Worm (Caenorhabditis elegans) whole organism, dauer: ENCODE data around the gene lgc-41.

Source experiments
- unc-62 ChIP-seq: sonication (generic microtip); optimal IDR thresholded peaks from 2 replicates; lab custom pipeline; 2017; ENCODE audit warnings: missing biosample characterization, missing genetic modification reagents, missing genetic modification characterization

Gene lgc-41

DNA sequence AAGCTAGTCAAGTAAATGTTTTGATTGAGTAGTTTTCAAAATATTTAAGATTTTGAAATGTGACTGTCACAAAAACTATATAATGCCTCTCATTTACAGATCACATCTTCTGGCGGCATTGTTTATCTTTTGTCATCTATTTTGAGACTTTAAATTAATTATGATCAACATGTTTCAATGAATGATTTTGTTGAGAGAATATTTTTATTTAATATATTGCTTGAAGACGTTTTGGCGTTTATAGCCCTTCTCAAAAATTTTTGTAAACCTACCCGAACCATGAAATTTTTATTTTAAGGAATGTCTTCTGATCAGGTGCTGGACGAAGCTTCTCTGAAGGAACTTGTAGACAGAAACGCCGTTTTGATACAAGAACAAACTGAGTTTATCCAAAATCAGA, 9.4 kb upstream of the lgc-41 start, which contains the start of gene C39B10.4:
Gene C39B10.4, plus strand, starts transcription at position 301 of the 400 bp plus-strand sequence.
- no peak for TF ChIP-seq unc-62 (GFP tag; lab: Kevin White, UChicago)

DNA sequence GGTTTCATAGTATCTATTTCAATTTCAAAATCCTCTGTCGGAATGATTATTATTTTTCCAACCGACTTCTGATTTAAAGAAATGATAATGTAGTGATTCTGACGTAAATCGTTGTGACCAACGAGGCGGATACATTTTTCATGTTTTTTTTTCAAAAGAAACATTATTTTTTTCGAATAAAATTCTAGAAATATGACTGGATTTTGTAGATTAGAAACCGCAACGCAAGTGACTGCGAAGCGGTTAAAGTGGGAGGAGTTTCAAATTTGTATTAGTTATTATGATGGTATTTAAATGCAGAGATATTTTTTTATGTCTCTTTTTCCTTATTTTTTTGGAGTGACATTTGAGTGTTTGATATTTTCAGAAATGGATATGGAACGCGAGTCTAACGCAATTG, 7.1 kb upstream of the lgc-41 start, which contains the start of gene C39B10.5:
Gene C39B10.5, plus strand, starts transcription at position 362 of the 400 bp plus-strand sequence.
- no peak for TF ChIP-seq unc-62 (GFP tag; lab: Kevin White, UChicago)

DNA sequence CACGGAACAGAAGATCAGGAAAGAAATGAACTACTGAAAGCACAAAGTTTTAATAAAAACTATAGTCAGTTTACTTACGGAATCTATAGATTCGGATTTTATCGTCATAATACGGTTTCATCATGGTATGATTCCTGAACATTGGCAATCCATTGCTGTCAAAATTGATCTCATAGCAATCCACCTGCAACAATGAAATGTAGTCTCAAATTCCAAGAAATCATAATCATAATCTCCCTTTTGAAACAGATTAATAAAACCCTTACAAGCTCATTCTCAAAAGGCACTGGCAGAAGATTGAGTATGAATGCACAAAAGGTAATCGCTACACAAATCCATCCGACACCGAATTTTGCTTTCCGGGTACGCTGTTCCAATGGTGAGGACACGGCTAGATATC, 8.3 kb downstream of the lgc-41 start:
- TF ChIP-seq unc-62 (GFP tag; lab: Kevin White, UChicago) = no peak

DNA sequence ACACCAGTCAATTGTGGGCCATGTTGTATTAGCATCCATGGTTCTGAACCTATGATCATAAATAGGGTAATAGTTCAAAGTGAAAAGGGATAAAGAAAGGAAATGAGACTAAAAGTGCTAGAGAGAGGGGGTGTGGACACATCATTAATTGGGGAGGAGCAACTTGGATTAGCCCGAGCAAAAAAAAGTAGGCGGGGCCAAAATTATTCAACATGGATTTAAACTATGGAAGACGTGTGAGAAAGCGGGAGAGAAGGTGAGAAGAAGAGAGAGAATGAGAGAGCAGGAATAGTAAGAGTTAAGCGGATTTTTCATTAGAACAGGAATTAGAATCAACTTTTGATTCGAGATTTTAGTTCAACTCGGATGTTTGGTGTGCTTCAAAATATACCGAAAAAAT, 9.5 kb downstream of the lgc-41 start, which contains the start of gene C39B10.1:
Gene C39B10.1, minus strand, starts transcription at position 101 of the 400 bp plus-strand sequence.
- no peak for TF ChIP-seq unc-62 (GFP tag; lab: Kevin White, UChicago)

DNA sequence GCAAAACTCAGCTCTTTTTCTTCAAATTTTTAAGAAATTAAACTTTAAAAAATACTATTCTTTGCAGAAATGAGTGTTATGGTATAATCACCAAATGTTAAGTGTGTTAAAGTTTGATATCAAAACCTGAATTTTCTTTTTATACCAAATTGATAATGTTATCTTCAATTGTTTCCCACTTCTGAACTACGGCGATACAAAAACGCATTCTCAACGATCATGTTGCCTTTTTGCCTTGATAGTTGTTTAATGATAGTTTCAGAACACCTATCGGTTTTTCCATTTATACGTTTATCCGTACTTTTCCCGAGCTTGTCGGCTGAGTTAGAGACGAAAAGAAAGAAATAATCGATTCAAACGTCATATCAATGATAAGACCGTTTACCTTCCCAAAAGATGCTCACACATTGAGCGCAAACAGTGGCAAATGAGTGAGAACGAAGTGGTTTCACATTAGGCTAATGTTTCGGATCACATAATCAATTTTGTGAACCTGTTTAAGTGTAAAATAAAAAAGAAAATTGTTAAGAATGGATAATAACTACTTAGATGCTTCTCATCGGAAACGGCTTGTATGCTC, 21.0 kb downstream of the lgc-41 start, which contains the start of gene elt-4:
Gene elt-4, plus strand, starts transcription at position 530 of the 580 bp plus-strand sequence.
- TF ChIP-seq unc-62 (GFP tag; lab: Kevin White, UChicago) = no peak

DNA sequence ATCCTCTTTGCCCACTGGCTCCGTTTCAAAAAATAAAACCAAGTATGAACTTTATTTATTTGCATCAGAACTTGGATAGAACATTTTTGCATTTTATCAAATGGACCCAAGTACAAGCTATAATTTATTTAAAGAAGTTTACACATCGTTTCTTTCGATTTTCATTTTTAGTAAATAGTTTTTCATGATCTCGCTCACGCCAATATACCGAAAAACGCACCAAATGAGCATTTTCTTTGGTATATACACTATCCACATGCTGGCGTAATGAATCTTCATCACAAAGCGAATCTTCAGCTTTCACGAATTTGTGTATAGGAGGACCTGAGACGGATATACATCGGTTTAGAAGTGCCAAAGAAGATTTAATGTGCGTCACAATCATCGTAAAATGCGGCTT, 22.5 kb downstream of the lgc-41 start, which contains the start of gene C39B10.7:
Gene C39B10.7, plus strand, starts transcription at position 301 of the 400 bp plus-strand sequence.
- TF ChIP-seq unc-62 (GFP tag; lab: Kevin White, UChicago) = no peak

DNA sequence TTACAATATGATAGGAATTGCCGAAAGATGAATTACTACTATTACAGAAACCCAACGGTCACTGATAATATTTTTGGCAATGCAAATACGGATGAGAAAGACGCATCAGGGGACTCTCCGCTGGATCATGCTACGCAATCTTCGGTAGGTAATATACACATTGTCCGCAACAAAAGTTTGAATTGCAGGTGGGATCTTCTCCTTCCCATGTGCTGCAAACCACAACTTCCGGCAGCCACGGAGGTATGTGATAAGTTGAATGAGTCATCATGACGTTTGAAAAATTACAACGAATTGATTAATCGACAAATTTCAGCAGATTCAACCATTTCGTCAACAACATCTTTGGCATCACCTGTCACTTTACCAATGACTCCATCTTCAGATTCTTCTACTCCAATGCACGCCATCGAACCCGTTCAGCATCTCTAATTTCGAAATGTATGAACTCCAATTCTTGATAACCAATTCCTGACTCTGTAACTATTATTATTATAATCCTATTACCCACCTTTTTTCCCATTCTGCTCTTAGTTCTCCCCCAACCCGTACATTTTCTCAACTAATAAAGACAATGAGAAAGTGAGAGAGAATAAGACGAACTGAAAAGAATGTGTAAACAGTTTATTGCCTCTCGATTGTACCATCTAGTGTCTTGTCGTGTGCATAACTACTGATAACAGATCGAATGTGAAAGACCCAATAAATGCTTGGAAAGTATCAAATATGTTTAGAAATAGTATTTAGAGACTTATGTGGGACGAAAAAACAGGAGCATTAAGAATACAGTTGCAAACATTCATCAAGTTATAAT, 23.3 kb downstream of the lgc-41 start:
- TF ChIP-seq unc-62 (GFP tag; lab: Kevin White, UChicago) = no peak

DNA sequence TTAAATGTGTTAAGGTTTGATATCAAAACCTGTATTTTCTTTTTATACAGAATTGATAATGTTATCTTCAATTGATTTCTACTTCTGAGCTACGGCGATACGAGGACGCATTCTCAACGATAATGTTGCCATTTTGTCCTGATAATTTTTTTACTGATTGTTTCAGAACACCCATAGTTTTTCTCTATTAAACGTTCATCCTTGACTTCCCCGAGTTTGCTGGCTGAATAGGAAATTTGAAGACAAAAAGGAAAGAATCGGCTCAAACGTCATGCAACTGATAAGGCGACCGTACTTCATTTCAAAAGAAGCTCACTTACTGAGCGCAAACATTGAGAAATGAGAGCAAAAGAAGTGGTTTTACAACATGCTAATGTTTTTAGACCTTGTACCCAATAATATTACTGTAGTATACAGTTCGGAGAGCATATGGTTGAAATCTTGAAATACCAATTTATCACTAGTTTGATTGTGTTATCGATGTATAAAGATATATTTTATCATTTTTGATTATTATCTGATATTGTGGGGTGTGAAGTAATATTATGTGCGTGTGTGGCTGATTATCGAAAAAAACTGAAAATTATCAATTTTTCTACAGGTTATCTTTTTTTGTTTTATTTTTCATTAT, 25.2 kb downstream of the lgc-41 start:
- no peak for TF ChIP-seq unc-62 (GFP tag; lab: Kevin White, UChicago)

DNA sequence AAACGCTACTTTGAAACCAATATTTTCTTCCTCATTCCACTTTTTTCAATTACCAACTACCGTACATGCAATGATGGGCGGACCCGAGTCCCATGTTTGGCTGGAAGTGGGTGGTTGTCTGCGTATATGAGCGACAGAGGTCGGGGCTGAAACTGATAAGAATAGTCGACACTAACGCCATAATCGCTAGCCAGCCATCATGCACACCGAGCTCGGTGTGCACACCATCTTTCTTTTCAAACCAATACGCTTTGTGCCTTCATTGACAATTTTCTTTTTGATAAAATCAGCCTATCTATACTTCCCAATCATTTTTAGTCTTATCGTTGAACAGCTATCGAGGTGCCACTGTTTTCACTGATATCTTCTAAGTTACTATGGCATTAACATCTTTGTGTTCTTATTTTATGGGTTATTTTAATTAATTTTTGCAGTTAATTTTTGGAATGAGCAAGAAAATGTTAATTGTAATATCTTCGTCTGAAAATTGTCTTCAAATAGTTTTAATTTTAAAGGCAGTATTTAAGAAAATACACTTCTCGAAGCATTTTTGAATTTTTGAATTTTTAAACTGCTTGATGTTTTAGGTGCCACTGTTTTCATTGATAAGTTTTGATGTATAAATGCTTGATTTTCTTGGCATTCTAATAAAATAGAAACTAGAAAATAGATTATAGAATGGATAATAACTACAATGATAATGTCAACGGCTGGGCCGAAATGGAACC, 26.7 kb downstream of the lgc-41 start, which contains the start of gene elt-2:
Gene elt-2, plus strand, starts transcription at position 678 of the 728 bp plus-strand sequence.
- TF ChIP-seq unc-62 (GFP tag; lab: Kevin White, UChicago) = no peak

DNA sequence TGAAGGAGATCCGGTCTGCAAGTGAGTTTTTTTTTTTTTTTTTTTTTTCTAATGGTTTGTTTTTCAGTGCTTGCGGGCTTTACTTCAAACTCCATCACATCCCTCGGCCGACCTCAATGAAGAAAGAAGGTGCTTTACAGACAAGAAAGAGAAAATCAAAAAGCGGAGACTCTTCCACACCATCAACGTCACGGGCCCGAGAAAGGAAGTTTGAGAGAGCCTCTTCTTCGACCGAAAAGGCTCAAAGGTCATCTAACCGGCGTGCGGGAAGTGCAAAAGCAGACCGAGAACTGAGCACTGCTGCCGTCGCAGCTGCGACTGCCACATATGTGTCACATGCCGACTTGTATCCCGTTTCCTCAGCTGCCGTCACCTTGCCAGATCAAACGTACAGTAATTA, 28.2 kb downstream of the lgc-41 start:
- TF ChIP-seq unc-62 (GFP tag; lab: Kevin White, UChicago) = no peak

DNA sequence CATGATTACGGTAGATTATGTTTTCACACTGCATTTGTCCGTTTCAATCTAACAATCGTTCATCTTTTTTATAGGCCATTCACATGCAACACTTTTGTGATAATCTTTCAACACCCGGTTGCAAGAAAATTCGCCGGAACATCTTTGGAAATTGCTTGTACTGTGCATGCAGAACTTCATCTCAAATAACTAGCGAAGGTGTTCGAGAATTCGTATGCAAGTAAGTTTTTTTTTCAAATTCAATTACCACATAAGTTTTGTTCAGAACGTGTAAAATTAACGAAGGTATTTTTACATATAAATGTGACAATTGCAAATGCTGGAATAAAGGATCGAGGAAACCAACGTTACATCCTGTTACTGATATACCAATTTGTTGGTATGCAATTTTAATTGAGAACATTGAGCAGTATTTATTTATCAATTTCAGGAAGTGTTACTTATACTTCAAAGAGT, 31.3 kb downstream of the lgc-41 start, which contains the start of gene C33D3.3:
Gene C33D3.3, plus strand, starts transcription at position 51 of the 456 bp plus-strand sequence.
- TF ChIP-seq unc-62 (GFP tag; lab: Kevin White, UChicago) = no peak

DNA sequence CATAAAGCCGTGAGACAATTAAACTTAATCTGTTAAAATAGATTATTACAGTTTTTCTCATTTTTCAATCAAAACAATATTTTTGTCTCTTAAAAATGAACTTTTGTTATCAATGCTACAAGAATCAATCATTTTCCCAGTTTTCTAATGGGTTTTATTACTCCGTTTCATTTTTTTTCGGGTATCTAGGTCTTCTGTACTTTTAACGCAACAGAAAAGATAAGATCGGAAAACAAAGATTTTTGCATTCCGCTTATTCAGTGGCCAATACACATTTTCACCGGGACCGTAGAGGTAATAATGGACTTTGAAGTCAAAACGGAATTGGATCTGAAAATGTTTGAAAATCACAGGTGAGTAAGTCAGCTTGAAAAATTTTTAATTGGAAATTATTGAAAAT, 34.7 kb downstream of the lgc-41 start, which contains the start of gene C33D3.4:
Gene C33D3.4, plus strand, starts transcription at position 301 of the 400 bp plus-strand sequence.
- no peak for TF ChIP-seq unc-62 (GFP tag; lab: Kevin White, UChicago)

DNA sequence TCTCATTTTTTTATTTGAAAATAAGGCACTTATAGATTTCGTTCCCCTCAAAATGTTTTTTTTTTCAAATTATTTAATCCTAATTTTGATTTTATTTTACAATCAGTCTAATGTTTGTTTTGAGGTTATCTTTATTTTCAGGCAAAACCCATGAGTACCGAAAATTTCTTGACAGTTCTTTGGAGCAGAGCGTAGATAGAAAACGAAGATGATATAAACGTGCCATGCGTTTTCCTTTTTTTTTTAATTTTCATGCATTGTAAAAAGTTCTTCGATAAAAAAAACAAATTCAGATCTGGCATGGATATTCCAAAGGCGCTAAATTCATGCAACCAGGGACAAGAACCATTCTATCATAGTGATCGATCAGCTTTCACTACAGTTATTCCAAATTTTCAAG, 37.0 kb downstream of the lgc-41 start, which contains the start of gene C33D3.5:
Gene C33D3.5, plus strand, starts transcription at position 301 of the 400 bp plus-strand sequence.
- TF ChIP-seq unc-62 (GFP tag; lab: Kevin White, UChicago) = no peak

DNA sequence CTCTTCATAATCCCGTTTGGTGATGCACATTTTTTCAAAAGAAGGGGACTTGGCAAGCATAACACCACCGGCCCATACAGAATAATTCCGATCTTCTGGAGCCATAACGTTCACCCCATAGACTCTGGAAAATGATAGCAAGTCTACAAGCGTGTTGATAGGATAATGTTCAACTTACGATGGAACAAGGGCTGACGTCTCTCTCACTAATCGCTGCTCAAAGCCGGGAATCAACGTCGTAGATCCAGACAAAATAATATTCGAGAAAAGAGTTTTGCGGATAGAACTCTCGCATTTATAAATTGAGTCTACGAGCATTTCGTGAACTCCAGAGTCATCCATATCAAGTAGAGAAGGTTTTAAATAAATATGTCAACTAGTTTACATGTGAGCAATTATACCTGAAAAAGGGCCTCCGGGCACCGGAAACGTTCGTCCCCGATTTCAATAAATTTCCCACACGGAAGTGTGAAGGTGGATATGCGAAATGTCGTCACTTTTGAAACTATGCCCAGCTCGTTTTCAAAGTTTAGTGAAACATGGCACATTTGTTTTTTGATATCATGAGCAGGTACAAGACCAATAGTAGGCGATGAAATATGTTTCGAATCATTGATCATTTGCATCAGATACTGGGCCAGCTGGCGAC, 37.9 kb downstream of the lgc-41 start:
- no peak for TF ChIP-seq unc-62 (GFP tag; lab: Kevin White, UChicago)
